In genomic region chrX:5916494-5917309, dm6 we compare ENCODE assay signal across 1 fruit fly cellular context.
A peak's percentile ranks its signal among the peaks of the same experiment; 100 is the strongest.
TF ChIP-seq lines count a peak whose summit lies in the region.

Gene Shmt, minus strand, starts transcription at chrX:5916797.
Gene CG3726, plus strand, starts transcription at chrX:5917097.

TF ChIP-seq in whole organism, embryonic, 481 proteins besides CTCF, POLR2A, EP300 and RAD21 (continued from another document):
- TF ChIP-seq pita (GFP tag; optimal IDR thresholded peaks at IDR 0.05; lab: Kevin White, UChicago) (peak; percentile 16), CG15479 (GFP tag; optimal IDR thresholded peaks at IDR 0.05; lab: Kevin White, UChicago) (no peak), CG9817 (tag; optimal IDR thresholded peaks at IDR 0.05; lab: Kevin White, UChicago) (no peak), GATAe (GFP tag; conservative IDR thresholded peaks at IDR 0.05; lab: Robert Waterston, UW) (no peak), CG12236 (GFP tag; optimal IDR thresholded peaks at IDR 0.05; lab: Kevin White, UChicago) (peak; percentile 26), zf30C (GFP tag; optimal IDR thresholded peaks at IDR 0.05; lab: Kevin White, UChicago) (no peak), Hr78 (GFP tag; optimal IDR thresholded peaks at IDR 0.05; lab: Kevin White, UChicago) (peak in 1 of 2 experiments; percentile 98), cwo (GFP tag; optimal IDR thresholded peaks at IDR 0.05; lab: Kevin White, UChicago) (no peak), CG31224 (GFP tag; IDR thresholded peaks at IDR 0.05; lab: Robert Waterston, UW) (no peak), phol (tag; optimal IDR thresholded peaks at IDR 0.05; lab: Kevin White, UChicago) (no peak), D19A (tag; optimal IDR thresholded peaks at IDR 0.05; lab: Kevin White, UChicago) (no peak), slp2 (GFP tag; optimal IDR thresholded peaks at IDR 0.05; lab: Kevin White, UChicago) (no peak), CG8290 (GFP tag; optimal IDR thresholded peaks at IDR 0.05; lab: Kevin White, UChicago) (no peak), CG8290 (tag; optimal IDR thresholded peaks at IDR 0.05; lab: Kevin White, UChicago) (peak in 1 of 2 experiments; percentile 40), HLH54F (GFP tag; optimal IDR thresholded peaks at IDR 0.05; lab: Kevin White, UChicago) (no peak), CG4707 (GFP tag; optimal IDR thresholded peaks at IDR 0.05; lab: Kevin White, UChicago) (no peak), CG13296 (GFP tag; optimal IDR thresholded peaks at IDR 0.05; lab: Kevin White, UChicago) (peak; percentile 43), Med (GFP tag; lab: Kevin White, UChicago) (peak; percentile 73), Bgb (GFP tag; IDR thresholded peaks at IDR 0.05; lab: Robert Waterston, UW; ENCODE audit: partially characterized antibody) (peak; percentile 34; the same call in 1 of the 2 replicates), CG7928 (GFP tag; optimal IDR thresholded peaks at IDR 0.05; lab: Kevin White, UChicago) (no peak), Oli (tag; optimal IDR thresholded peaks at IDR 0.05; lab: Kevin White, UChicago) (no peak), onecut (GFP tag; IDR thresholded peaks at IDR 0.05; lab: Robert Waterston, UW) (no peak), CG2875 (GFP tag; optimal IDR thresholded peaks at IDR 0.05; lab: Kevin White, UChicago) (no peak), ATbp (GFP tag; optimal IDR thresholded peaks at IDR 0.05; lab: Kevin White, UChicago) (no peak), Lpt (GFP tag; optimal IDR thresholded peaks at IDR 0.05; lab: Kevin White, UChicago) (no peak), jing (GFP tag; optimal IDR thresholded peaks at IDR 0.05; lab: Kevin White, UChicago) (no peak), gce (GFP tag; IDR thresholded peaks at IDR 0.05; lab: Robert Waterston, UW) (0 out of 3 replicates have a peak, but pooled peaks have one; percentile 9), dan (GFP tag; IDR thresholded peaks at IDR 0.05; lab: Robert Waterston, UW) (no peak), bbx (GFP tag; IDR thresholded peaks at IDR 0.05; lab: Robert Waterston, UW; ENCODE audit: partially characterized antibody) (peak; percentile 19; the same call in 1 of the 2 replicates), stc (GFP tag; IDR thresholded peaks at IDR 0.05; lab: Robert Waterston, UW) (no peak), Dek (tag; optimal IDR thresholded peaks at IDR 0.05; lab: Kevin White, UChicago) (no peak), ac (GFP tag; optimal IDR thresholded peaks at IDR 0.05; lab: Kevin White, UChicago) (no peak), trem (tag; optimal IDR thresholded peaks at IDR 0.05; lab: Kevin White, UChicago) (peak; percentile 1), hkb (optimal IDR thresholded peaks at IDR 0.05; lab: Kevin White, UChicago) (peak; percentile 1), hkb (GFP tag; IDR thresholded peaks at IDR 0.05; lab: Robert Waterston, UW) (no peak), CG6854 (GFP tag; optimal IDR thresholded peaks at IDR 0.05; lab: Kevin White, UChicago) (peak; percentile 21), pzg (GFP tag; optimal IDR thresholded peaks at IDR 0.05; lab: Kevin White, UChicago) (peak; percentile 24), CG3065 (GFP tag; optimal IDR thresholded peaks at IDR 0.05; lab: Kevin White, UChicago) (no peak), NFAT (GFP tag; IDR thresholded peaks at IDR 0.05; lab: Robert Waterston, UW) (no peak; the same call in 1 of the 2 replicates), MBD-R2 (GFP tag; IDR thresholded peaks at IDR 0.05; lab: Robert Waterston, UW) (peak; percentile 22), CG9437 (GFP tag; optimal IDR thresholded peaks at IDR 0.05; lab: Kevin White, UChicago) (peak; percentile 81), grau (tag; optimal IDR thresholded peaks at IDR 0.05; lab: Kevin White, UChicago) (peak; percentile 11), CG17912 (GFP tag; optimal IDR thresholded peaks at IDR 0.05; lab: Kevin White, UChicago) (no peak), CG7357 (GFP tag; IDR thresholded peaks at IDR 0.05; lab: Robert Waterston, UW) (no peak), gsb (GFP tag; IDR thresholded peaks at IDR 0.05; lab: Robert Waterston, UW) (no peak), hb (GFP tag; IDR thresholded peaks at IDR 0.05; lab: Robert Waterston, UW; ENCODE audit: partially characterized antibody) (no peak), CG6791 (GFP tag; IDR thresholded peaks at IDR 0.05; lab: Robert Waterston, UW; ENCODE audit: partially characterized antibody) (0 out of 3 replicates have a peak, but pooled peaks have one; percentile 41), CG9215 (GFP tag; IDR thresholded peaks at IDR 0.05; lab: Robert Waterston, UW) (no peak), CG15269 (tag; optimal IDR thresholded peaks at IDR 0.05; lab: Kevin White, UChicago) (peak; percentile 8), Hr51 (GFP tag; optimal IDR thresholded peaks at IDR 0.05; lab: Kevin White, UChicago) (no peak), CG7839 (tag; optimal IDR thresholded peaks at IDR 0.05; lab: Kevin White, UChicago) (no peak), Oaz (GFP tag; IDR thresholded peaks at IDR 0.05; lab: Robert Waterston, UW) (no peak), fd96Cb (tag; optimal IDR thresholded peaks at IDR 0.05; lab: Kevin White, UChicago) (no peak), hbn (GFP tag; IDR thresholded peaks at IDR 0.05; lab: Robert Waterston, UW; ENCODE audit: partially characterized antibody) (0 out of 2 replicates have a peak, but pooled peaks have one; percentile 20), CG3838 (GFP tag; optimal IDR thresholded peaks at IDR 0.05; lab: Kevin White, UChicago) (no peak), Fer1 (GFP tag; optimal IDR thresholded peaks at IDR 0.05; lab: Kevin White, UChicago) (peak; percentile 42), toy (GFP tag; IDR thresholded peaks at IDR 0.05; lab: Robert Waterston, UW) (no peak), HLH3B (GFP tag; IDR thresholded peaks at IDR 0.05; lab: Robert Waterston, UW) (no peak), Rx (GFP tag; IDR thresholded peaks at IDR 0.05; lab: Robert Waterston, UW) (no peak), odd (GFP tag; optimal IDR thresholded peaks at IDR 0.05; lab: Kevin White, UChicago) (no peak), unpg (GFP tag; optimal IDR thresholded peaks at IDR 0.05; lab: Kevin White, UChicago) (peak; percentile 9), amos (GFP tag; IDR thresholded peaks at IDR 0.05; lab: Robert Waterston, UW; ENCODE audit: partially characterized antibody) (peak; percentile 37; the same call in 1 of the 2 replicates), dmrt11E (tag; optimal IDR thresholded peaks at IDR 0.05; lab: Kevin White, UChicago) (no peak), zen (tag; optimal IDR thresholded peaks at IDR 0.05; lab: Kevin White, UChicago) (no peak), Dll (GFP tag; IDR thresholded peaks at IDR 0.05; lab: Robert Waterston, UW; ENCODE audit: partially characterized antibody) (no peak), CG3847 (GFP tag; IDR thresholded peaks at IDR 0.05; lab: Robert Waterston, UW) (peak; percentile 41; the same call in 1 of the 2 replicates), sug (tag; optimal IDR thresholded peaks at IDR 0.05; lab: Kevin White, UChicago) (peak; percentile 28), CG12071 (GFP tag; optimal IDR thresholded peaks at IDR 0.05; lab: Kevin White, UChicago) (peak; percentile 44), sqz (GFP tag; optimal IDR thresholded peaks at IDR 0.05; lab: Kevin White, UChicago) (peak; percentile 37), CG1792 (GFP tag; optimal IDR thresholded peaks at IDR 0.05; lab: Kevin White, UChicago) (no peak), CG11504 (tag; optimal IDR thresholded peaks at IDR 0.05; lab: Kevin White, UChicago) (peak; percentile 100), mirr (GFP tag; optimal IDR thresholded peaks at IDR 0.05; lab: Kevin White, UChicago) (no peak), CG2116 (GFP tag; optimal IDR thresholded peaks at IDR 0.05; lab: Kevin White, UChicago) (peak; percentile 43), Jarid2 (GFP tag; optimal IDR thresholded peaks at IDR 0.05; lab: Kevin White, UChicago) (peak; percentile 87), CG3163 (GFP tag; optimal IDR thresholded peaks at IDR 0.05; lab: Kevin White, UChicago) (no peak), CG7556 (GFP tag; optimal IDR thresholded peaks at IDR 0.05; lab: Kevin White, UChicago) (no peak), gt (GFP tag; IDR thresholded peaks at IDR 0.05; lab: Robert Waterston, UW) (no peak), kah (GFP tag; optimal IDR thresholded peaks at IDR 0.05; lab: Kevin White, UChicago) (no peak), nom (GFP tag; optimal IDR thresholded peaks at IDR 0.05; lab: Kevin White, UChicago) (peak; percentile 57), CG12219 (GFP tag; optimal IDR thresholded peaks at IDR 0.05; lab: Kevin White, UChicago) (peak; percentile 10), vvl (GFP tag; IDR thresholded peaks at IDR 0.05; lab: Robert Waterston, UW) (0 out of 2 replicates have a peak, but pooled peaks have one; percentile 33), tgo (GFP tag; IDR thresholded peaks at IDR 0.05; lab: Robert Waterston, UW) (no peak), Six4 (GFP tag; optimal IDR thresholded peaks at IDR 0.05; lab: Kevin White, UChicago) (no peak), CHES-1-like (GFP tag; optimal IDR thresholded peaks at IDR 0.05; lab: Kevin White, UChicago) (no peak), knrl (GFP tag; IDR thresholded peaks at IDR 0.05; lab: Robert Waterston, UW; ENCODE audit: partially characterized antibody) (no peak), CG7745 (tag; optimal IDR thresholded peaks at IDR 0.05; lab: Kevin White, UChicago) (no peak), CG15011 (GFP tag; optimal IDR thresholded peaks at IDR 0.05; lab: Kevin White, UChicago) (no peak), CG34422 (GFP tag; IDR thresholded peaks at IDR 0.05; lab: Robert Waterston, UW) (no peak), z (GFP tag; IDR thresholded peaks at IDR 0.05; lab: Robert Waterston, UW) (peak; percentile 68; the same call in 1 of the 3 replicates)
TF ChIP-seq in whole organism, embryonic: peak in this region for 58.
